Worm (Caenorhabditis elegans) whole organism, dauer: ENCODE data around the gene R148.4.

ENCODE experiments used
- unc-62 ChIP-seq: sonication (generic microtip); optimal IDR thresholded peaks from 2 replicates; lab custom pipeline; 2017; ENCODE audit warnings: missing biosample characterization, missing genetic modification reagents, missing genetic modification characterization

The R148.4 gene

DNA sequence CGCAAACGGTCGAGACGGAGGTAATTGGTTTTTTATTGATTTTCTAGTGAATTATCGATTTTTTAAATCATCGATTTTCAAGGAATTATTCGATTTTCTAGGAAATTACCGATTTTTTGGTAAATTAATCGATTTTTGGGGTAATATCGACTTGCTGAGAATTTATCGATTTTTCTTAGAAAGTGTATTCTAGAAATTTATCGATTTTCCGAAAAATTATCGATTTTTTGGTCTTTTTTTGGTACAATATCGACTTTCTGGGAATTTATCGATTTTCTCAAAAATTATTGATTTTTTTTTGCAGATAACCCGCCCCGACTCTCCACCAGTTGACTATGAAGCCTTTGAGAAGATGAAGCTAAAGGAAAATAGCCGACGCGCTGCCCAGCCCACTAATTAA, 854 bp upstream of the R148.4 start:
- TF ChIP-seq unc-62 (GFP tag; lab: Kevin White, UChicago), result no peak

DNA sequence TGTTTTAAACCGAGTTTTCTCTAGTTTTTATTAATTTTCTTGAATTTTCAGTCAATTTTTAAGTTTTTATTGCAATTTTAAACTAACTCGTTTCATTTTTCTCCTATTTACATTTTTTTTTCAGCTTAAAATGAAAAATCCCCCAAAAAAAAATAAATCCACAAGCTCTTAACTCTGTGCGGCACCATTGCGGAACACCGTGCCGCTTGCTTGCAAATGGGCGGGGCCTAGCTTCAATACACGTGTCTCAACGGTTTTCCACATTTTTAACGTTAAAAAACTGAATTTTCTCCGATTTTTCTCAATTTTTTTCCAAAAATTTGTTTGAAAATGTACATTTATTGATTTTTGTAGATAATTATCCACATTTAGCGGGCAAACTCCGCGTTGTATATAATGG, 3.6 kb downstream of the R148.4 start, which contains the start of gene R148.3:
R148.3 (plus strand) TSS at position 347 of the 400 bp plus-strand sequence.
- TF ChIP-seq unc-62 (GFP tag; lab: Kevin White, UChicago), result no peak

DNA sequence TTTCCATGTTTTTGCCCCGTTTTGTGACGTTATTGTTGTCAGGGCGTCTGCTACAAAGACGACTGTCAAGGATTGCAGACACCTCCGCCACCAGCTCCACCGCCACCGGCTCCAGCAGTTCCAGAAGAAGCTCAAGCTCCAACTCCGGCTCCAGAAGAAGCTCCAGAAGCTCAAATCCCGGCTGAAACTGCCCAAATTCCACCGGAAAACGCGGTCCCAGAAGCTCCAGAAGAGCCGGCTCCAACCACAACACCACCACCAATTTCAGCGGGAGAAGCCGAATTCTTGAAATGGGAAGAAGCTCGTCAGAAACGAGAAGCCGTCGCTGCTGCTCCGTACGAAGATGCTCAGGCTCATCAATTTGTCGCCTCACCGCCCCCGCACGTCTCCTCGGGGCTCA, 5.4 kb downstream of the R148.4 start:
- no peak for TF ChIP-seq unc-62 (GFP tag; lab: Kevin White, UChicago)

- TF ChIP-seq unc-62 (GFP tag; lab: Kevin White, UChicago), result no peak
These were observed 8.5 kb downstream of the R148.4 start for ce11 chrIII:3179855-3180254.

DNA sequence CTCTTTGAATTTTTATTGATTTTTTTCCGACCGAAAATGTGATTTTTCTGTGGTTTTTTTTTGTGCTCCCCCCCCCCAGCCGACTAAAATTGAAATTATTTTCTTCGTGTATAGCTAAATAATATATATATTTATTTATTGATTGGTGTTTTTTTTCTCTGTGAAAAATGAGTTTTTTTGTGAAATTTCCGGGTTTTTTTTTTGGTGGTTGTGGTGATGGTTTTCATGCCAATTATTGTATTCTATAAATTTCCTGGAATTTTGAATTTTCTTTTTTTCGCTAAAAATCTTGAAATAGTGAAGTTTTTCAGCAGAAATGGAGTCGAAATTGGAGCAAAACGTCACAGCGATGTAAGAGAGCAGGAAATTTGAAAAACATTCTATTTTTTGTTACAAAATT, 12.0 kb downstream of the R148.4 start, which contains the start of gene lmtr-5:
lmtr-5 (plus strand) TSS at position 301 of the 400 bp plus-strand sequence.
- no peak for TF ChIP-seq unc-62 (GFP tag; lab: Kevin White, UChicago)

DNA sequence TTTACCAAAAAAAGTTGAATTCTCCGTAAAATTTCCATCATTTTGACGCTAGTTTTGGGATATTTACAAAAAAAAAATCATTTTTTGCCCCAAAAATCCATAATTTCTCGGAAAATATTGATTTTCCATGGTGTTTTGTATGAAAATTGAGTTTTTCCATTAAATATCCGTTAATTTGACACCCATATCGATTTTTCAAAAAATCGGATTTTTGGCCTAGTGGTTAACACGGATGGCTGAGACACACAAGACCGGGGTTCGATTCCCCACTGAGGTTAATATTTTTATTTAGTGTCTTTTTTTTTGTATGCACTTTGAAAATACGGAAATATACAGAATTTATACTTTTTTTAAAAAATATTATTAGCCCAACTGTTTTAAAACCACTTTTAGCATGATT, 13.8 kb downstream of the R148.4 start:
- no peak for TF ChIP-seq unc-62 (GFP tag; lab: Kevin White, UChicago)

ce11 chrIII:3185980-3186379, 14.6 kb downstream of the R148.4 start, which contains the start of gene mks-1:
mks-1 (plus strand) TSS chrIII:3186280.
- no peak for TF ChIP-seq unc-62 (GFP tag; lab: Kevin White, UChicago)

ce11 chrIII:3188564-3188963, 17.2 kb downstream of the R148.4 start:
- no peak for TF ChIP-seq unc-62 (GFP tag; lab: Kevin White, UChicago)

ce11 chrIII:3190660-3191059, 19.3 kb downstream of the R148.4 start:
- TF ChIP-seq unc-62 (GFP tag; lab: Kevin White, UChicago), result no peak

- no peak for TF ChIP-seq unc-62 (GFP tag; lab: Kevin White, UChicago)
These were observed 19.8 kb downstream of the R148.4 start, which contains the start of gene R148.8 for ce11 chrIII:3191195-3191594. R148.8 (plus strand) TSS chrIII:3191495.

DNA sequence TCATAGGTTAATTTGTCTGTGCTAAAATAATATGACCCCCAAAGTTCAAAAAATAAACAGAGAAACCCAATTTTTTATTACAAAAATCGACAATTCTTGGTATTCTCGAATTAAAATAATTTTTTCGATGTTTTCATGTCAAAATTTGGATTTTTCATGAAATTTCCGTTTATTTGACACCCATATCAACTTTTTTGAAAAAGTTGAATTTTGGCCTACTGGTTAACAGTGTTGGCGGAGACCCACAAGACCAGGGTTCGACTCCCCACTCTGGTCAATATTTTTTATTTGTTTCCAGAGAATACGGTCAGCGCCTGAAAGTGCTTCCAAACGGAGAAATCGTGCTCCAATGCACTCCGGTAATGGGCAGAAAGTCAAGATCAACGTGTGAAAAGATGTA, 20.3 kb downstream of the R148.4 start:
- no peak for TF ChIP-seq unc-62 (GFP tag; lab: Kevin White, UChicago)

ce11 chrIII:3197904-3198303, 26.5 kb downstream of the R148.4 start:
- TF ChIP-seq unc-62 (GFP tag; lab: Kevin White, UChicago), result no peak

- no peak for TF ChIP-seq unc-62 (GFP tag; lab: Kevin White, UChicago)
These were observed 26.9 kb downstream of the R148.4 start, which contains the start of gene R148.7 for ce11 chrIII:3198307-3198706. R148.7 (minus strand) TSS chrIII:3198407.

DNA sequence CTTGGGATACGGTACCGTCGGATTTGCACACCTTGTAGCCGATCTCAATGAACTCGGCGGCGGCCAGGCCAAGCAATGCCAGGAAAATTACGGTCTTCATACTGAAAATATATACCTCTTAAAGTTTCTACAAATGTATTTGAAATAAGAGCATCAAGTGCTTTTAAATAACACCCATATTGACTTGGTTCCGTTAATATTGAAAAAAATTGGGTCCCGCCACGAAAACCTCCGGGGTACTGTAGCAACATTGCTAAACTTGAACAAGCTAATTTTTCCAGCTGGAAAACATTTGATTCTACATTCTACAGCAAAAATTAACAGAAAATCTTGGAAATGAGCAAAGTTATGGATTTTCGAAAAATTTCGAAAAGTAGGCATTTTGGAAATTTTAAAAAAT, 28.0 kb downstream of the R148.4 start, which contains the start of gene heh-1:
heh-1 (minus strand) TSS at position 101 of the 400 bp plus-strand sequence.
- no peak for TF ChIP-seq unc-62 (GFP tag; lab: Kevin White, UChicago)

- TF ChIP-seq unc-62 (GFP tag; lab: Kevin White, UChicago), result no peak
These were observed 29.2 kb downstream of the R148.4 start for ce11 chrIII:3200563-3200962.

DNA sequence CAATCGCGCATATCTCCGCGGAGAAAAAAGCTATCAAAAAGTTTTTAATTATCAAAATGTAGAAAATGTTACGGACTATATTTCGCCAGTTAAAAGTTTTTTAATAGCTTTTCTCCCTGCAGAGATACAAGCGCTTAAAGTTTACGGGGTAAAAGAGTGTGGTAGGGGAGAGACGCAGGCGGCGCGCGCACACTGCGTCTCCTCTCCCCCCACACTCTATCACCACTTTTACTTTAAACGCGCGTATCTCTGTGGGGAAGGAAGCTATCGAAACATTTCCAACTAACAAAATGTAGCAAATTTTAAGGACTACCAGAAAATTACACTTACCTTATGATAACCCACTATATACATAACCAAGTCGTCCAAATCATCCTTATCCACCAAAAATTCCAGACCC, 32.2 kb downstream of the R148.4 start:
- no peak for TF ChIP-seq unc-62 (GFP tag; lab: Kevin White, UChicago)

ce11 chrIII:3219050-3219449, 47.7 kb downstream of the R148.4 start, which contains the start of gene frm-8:
frm-8 (minus strand) TSS chrIII:3219150.
- TF ChIP-seq unc-62 (GFP tag; lab: Kevin White, UChicago), result no peak

DNA sequence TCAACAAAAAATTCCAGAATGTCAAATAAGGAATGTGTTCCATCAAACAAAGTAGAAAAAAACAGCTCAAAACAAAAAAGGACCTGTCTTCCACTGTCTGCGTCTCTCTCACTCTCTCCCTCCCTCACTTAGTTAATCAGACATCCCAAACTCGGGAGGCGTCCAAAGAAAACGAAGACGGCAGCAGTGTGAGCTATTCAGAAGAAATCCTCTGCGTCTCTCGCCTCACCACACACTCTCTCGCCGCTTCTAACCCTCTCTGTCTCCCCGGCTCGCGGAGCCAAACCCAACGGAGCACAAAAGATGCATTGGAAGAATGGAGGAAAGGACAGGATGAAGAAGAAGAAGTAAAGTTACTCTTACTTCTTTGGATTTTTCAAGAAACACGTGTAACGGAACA, 48.9 kb downstream of the R148.4 start:
- TF ChIP-seq unc-62 (GFP tag; lab: Kevin White, UChicago), result no peak
